Worm (Caenorhabditis elegans): ENCODE measurements around the gene F11E6.10.

F11E6.10 gene

ce11 chrIV:17467325-17467724 lies 4.4 kb upstream of the F11E6.10 start, which contains the start of gene elo-2:
Gene elo-2 (minus strand): TSS chrIV:17467408.
- TF ChIP-seq F10E7.11 (tag; optimal IDR thresholded peaks at IDR 0.05): no peak
- peak; percentile 22 for TF ChIP-seq ztf-18 (tag; optimal IDR thresholded peaks at IDR 0.05)
- TF ChIP-seq nfyb-1 (GFP tag; IDR thresholded peaks at IDR 0.05): 0 out of 2 replicates have a peak, but pooled peaks have one; percentile 19
- TF ChIP-seq egrh-3 (GFP tag; IDR thresholded peaks at IDR 0.05): no peak
- TF ChIP-seq efl-1 (GFP tag; optimal IDR thresholded peaks at IDR 0.05): no peak
- no peak for TF ChIP-seq F57A8.1 (GFP tag; optimal IDR thresholded peaks at IDR 0.05)
- TF ChIP-seq sdz-38 (tag; optimal IDR thresholded peaks at IDR 0.05): no peak
- TF ChIP-seq nhr-90 (tag; optimal IDR thresholded peaks at IDR 0.05): no peak
- no peak for TF ChIP-seq unc-130 (GFP tag; optimal IDR thresholded peaks at IDR 0.05)
- no peak for TF ChIP-seq ceh-58 (GFP tag; IDR thresholded peaks at IDR 0.05)
- no peak for TF ChIP-seq nhr-120 (GFP tag; IDR thresholded peaks at IDR 0.05)
- TF ChIP-seq nhr-179 (tag; optimal IDR thresholded peaks at IDR 0.05): no peak
- no peak for TF ChIP-seq B0261.1 (tag; optimal IDR thresholded peaks at IDR 0.05)
- TF ChIP-seq nhr-80 (tag; optimal IDR thresholded peaks at IDR 0.05): peak; percentile 51

ce11 chrIV:17465886-17466285 lies 2.9 kb upstream of the F11E6.10 start, which contains the start of gene F11E6.6:
Gene F11E6.6 (minus strand): TSS chrIV:17465986.
- TF ChIP-seq cebp-1 (GFP tag; IDR thresholded peaks at IDR 0.05) (no peak), cebp-1 (tag; optimal IDR thresholded peaks at IDR 0.05) (peak; percentile 40), nhr-80 (tag; optimal IDR thresholded peaks at IDR 0.05) (peak; percentile 23), rec-8 (tag; optimal IDR thresholded peaks at IDR 0.05) (no peak)

DNA sequence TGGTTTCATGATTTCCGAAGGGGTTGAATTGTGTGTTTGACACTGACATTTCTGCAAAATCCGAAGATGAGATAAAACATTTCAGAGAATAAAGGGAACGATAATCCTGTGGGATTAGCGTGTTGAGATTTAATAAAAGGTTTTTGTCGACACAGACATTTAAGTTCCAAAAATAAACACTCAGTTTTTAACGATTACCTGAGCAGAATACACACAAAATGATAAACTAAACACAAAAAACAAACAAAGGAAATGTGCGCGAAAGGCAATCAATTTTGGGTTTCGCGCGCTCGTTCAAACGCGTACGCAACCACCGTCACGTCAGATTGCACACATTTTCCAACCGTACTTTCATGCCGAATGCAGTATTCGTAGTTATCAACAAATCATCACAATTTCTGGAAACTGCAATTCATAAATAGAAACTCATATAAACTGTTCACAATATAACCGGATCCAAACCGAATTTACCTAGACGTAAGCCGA lies 1.7 kb downstream of the F11E6.10 start, which contains the start of gene rif-1.1:
Gene rif-1.1 (minus strand): TSS at position 51 of the 486 bp plus-strand sequence.
- TF ChIP-seq Y95B8A.8 (GFP tag; IDR thresholded peaks at IDR 0.05) (peak; percentile 53; the same call in 1 of the 2 replicates), snpc-4 (GFP tag; optimal IDR thresholded peaks at IDR 0.05) (peak; percentile 67), snpc-4 (tag; optimal IDR thresholded peaks at IDR 0.05) (peak in 3 of 4 experiments; percentile 54 to 89 (median 82)), xnd-1 (tag; optimal IDR thresholded peaks at IDR 0.05) (peak; percentile 65), efl-1 (GFP tag; optimal IDR thresholded peaks at IDR 0.05) (peak; percentile 96), hmg-1.2 (GFP tag; IDR thresholded peaks at IDR 0.05) (peak; percentile 45; the same call in 1 of the 2 replicates), F33H1.4 (GFP tag; IDR thresholded peaks at IDR 0.05) (peak; percentile 63), K11D2.4 (GFP tag; IDR thresholded peaks at IDR 0.05) (no peak), madf-8 (GFP tag; conservative IDR thresholded peaks at IDR 0.05) (peak; percentile 86), ceh-79 (tag; optimal IDR thresholded peaks at IDR 0.05) (no peak), B0019.2 (GFP tag; conservative IDR thresholded peaks at IDR 0.05) (peak; percentile 64), B0261.1 (tag; optimal IDR thresholded peaks at IDR 0.05) (no peak), mcd-1 (GFP tag; IDR thresholded peaks at IDR 0.05) (peak; percentile 60), madf-6 (GFP tag; IDR thresholded peaks at IDR 0.05) (peak; percentile 92), aptf-2 (GFP tag; conservative IDR thresholded peaks at IDR 0.05) (peak; percentile 50; the same call in 1 of the 2 replicates), rpc-1 (optimal IDR thresholded peaks at IDR 0.05) (no peak), rpc-1 (tag; optimal IDR thresholded peaks at IDR 0.05) (no peak), lin-26 (GFP tag; IDR thresholded peaks at IDR 0.05) (no peak), ceh-91 (GFP tag; IDR thresholded peaks at IDR 0.05) (peak; percentile 84), unc-62 (GFP tag; optimal IDR thresholded peaks at IDR 0.05) (no peak), tbp1 (GFP tag; optimal IDR thresholded peaks at IDR 0.05) (peak; percentile 59), lin-54 (GFP tag; optimal IDR thresholded peaks at IDR 0.05) (peak; percentile 88), Y67H2A.10 (GFP tag; conservative IDR thresholded peaks at IDR 0.05) (no peak), hsf-1 (GFP tag; IDR thresholded peaks at IDR 0.05) (peak; percentile 76), die-1 (tag; optimal IDR thresholded peaks at IDR 0.05) (no peak), C17E4.6 (GFP tag; IDR thresholded peaks at IDR 0.05) (peak; percentile 66; the same call in 1 of the 2 replicates), snpc-1.1 (tag; optimal IDR thresholded peaks at IDR 0.05; ENCODE audit: insufficient read depth) (no peak), snpc-3.4 (tag; optimal IDR thresholded peaks at IDR 0.05) (peak; percentile 67), attf-6 (GFP tag; IDR thresholded peaks at IDR 0.05) (peak; percentile 87), hlh-12 (tag; optimal IDR thresholded peaks at IDR 0.05) (no peak), ZK185.1 (tag; optimal IDR thresholded peaks at IDR 0.05; ENCODE audit: poor library complexity, severe bottlenecking) (peak; percentile 8)

Data from whole organism, young adult.